Worm (Caenorhabditis elegans): ENCODE results near the gene atg-9.
A peak's percentile ranks its signal among the peaks of the same experiment; 100 is the strongest.

Gene atg-9

ce11 chrV:349054-349453, at the start of gene atg-9:
TSS of gene atg-9 (plus strand) at chrV:349385.
- TF ChIP-seq hmg-4 (GFP tag; optimal IDR thresholded peaks at IDR 0.05): no peak
- peak; percentile 36 for TF ChIP-seq F13C5.2 (tag; optimal IDR thresholded peaks at IDR 0.05)

- TF ChIP-seq hnd-1 (tag; optimal IDR thresholded peaks at IDR 0.05) (no peak), ceh-13 (GFP tag; optimal IDR thresholded peaks at IDR 0.05) (no peak), hmg-4 (GFP tag; optimal IDR thresholded peaks at IDR 0.05) (no peak), ama-1 (optimal IDR thresholded peaks at IDR 0.05) (no peak), tbx-37 (GFP tag; conservative IDR thresholded peaks at IDR 0.05) (no peak), flt-1 (GFP tag; IDR thresholded peaks at IDR 0.05) (no peak), tbx-11 (GFP tag; IDR thresholded peaks at IDR 0.05) (no peak), ceh-36 (tag; optimal IDR thresholded peaks at IDR 0.05) (no peak), hmbx-1 (tag; optimal IDR thresholded peaks at IDR 0.05) (no peak), tra-4 (tag; optimal IDR thresholded peaks at IDR 0.05) (no peak), pes-1 (GFP tag; IDR thresholded peaks at IDR 0.05) (no peak), B0310.2 (tag; optimal IDR thresholded peaks at IDR 0.05) (no peak), ets-7 (tag; optimal IDR thresholded peaks at IDR 0.05) (no peak), aly-1 (tag; optimal IDR thresholded peaks at IDR 0.05) (no peak)
Observed at ce11 chrV:303271-303670, 45.9 kb upstream of the atg-9 start.

- TF ChIP-seq tbx-11 (GFP tag; IDR thresholded peaks at IDR 0.05): no peak
- no peak for TF ChIP-seq tbx-37 (GFP tag; conservative IDR thresholded peaks at IDR 0.05)
- no peak for TF ChIP-seq aly-1 (tag; optimal IDR thresholded peaks at IDR 0.05)
- TF ChIP-seq ceh-36 (tag; optimal IDR thresholded peaks at IDR 0.05): no peak
- no peak for TF ChIP-seq F13C5.2 (tag; optimal IDR thresholded peaks at IDR 0.05)
- no peak for TF ChIP-seq hmbx-1 (tag; optimal IDR thresholded peaks at IDR 0.05)
- TF ChIP-seq hmg-4 (GFP tag; optimal IDR thresholded peaks at IDR 0.05): no peak
- TF ChIP-seq B0310.2 (tag; optimal IDR thresholded peaks at IDR 0.05): no peak
- TF ChIP-seq ceh-13 (GFP tag; optimal IDR thresholded peaks at IDR 0.05): no peak
- no peak for TF ChIP-seq pes-1 (GFP tag; IDR thresholded peaks at IDR 0.05)
- TF ChIP-seq scrt-1 (GFP tag; IDR thresholded peaks at IDR 0.05): no peak
- no peak for TF ChIP-seq sea-1 (GFP tag; conservative IDR thresholded peaks at IDR 0.05)
- no peak for TF ChIP-seq ama-1 (optimal IDR thresholded peaks at IDR 0.05)
Observed at ce11 chrV:304613-305012, 44.6 kb upstream of the atg-9 start, which contains the start of gene F33E11.3. TSS of gene F33E11.3 (minus strand) at chrV:304713.

ce11 chrV:311485-312090, 37.6 kb upstream of the atg-9 start, which contains the start of gene phf-10:
TSS of gene phf-10 (minus strand) at chrV:311565.
- peak; percentile 56; the same call in 1 of the 2 replicates for TF ChIP-seq pes-1 (GFP tag; IDR thresholded peaks at IDR 0.05)
- no peak for TF ChIP-seq scrt-1 (GFP tag; IDR thresholded peaks at IDR 0.05)
- no peak for TF ChIP-seq sea-1 (GFP tag; conservative IDR thresholded peaks at IDR 0.05)
- no peak for TF ChIP-seq hnd-1 (tag; optimal IDR thresholded peaks at IDR 0.05)
- no peak for TF ChIP-seq aly-1 (tag; optimal IDR thresholded peaks at IDR 0.05)
- no peak for TF ChIP-seq ama-1 (optimal IDR thresholded peaks at IDR 0.05)
- peak; percentile 56 for TF ChIP-seq F13C5.2 (tag; optimal IDR thresholded peaks at IDR 0.05)
- TF ChIP-seq ceh-13 (GFP tag; optimal IDR thresholded peaks at IDR 0.05): no peak
- TF ChIP-seq tbx-37 (GFP tag; conservative IDR thresholded peaks at IDR 0.05): no peak
- no peak for TF ChIP-seq ceh-36 (tag; optimal IDR thresholded peaks at IDR 0.05)

ce11 chrV:312421-312820, 36.8 kb upstream of the atg-9 start, which contains the start of gene nhr-15:
TSS of gene nhr-15 (plus strand) at chrV:312721.
- TF ChIP-seq aly-1 (tag; optimal IDR thresholded peaks at IDR 0.05): no peak
- no peak for TF ChIP-seq B0310.2 (tag; optimal IDR thresholded peaks at IDR 0.05)
- TF ChIP-seq hmg-4 (GFP tag; optimal IDR thresholded peaks at IDR 0.05): no peak
- TF ChIP-seq ama-1 (optimal IDR thresholded peaks at IDR 0.05): no peak
- TF ChIP-seq ets-7 (tag; optimal IDR thresholded peaks at IDR 0.05): no peak
- TF ChIP-seq ceh-36 (tag; optimal IDR thresholded peaks at IDR 0.05): no peak
- TF ChIP-seq tbx-11 (GFP tag; IDR thresholded peaks at IDR 0.05): no peak
- TF ChIP-seq hnd-1 (tag; optimal IDR thresholded peaks at IDR 0.05): no peak
- TF ChIP-seq ceh-13 (GFP tag; optimal IDR thresholded peaks at IDR 0.05): no peak
- TF ChIP-seq scrt-1 (GFP tag; IDR thresholded peaks at IDR 0.05): no peak
- TF ChIP-seq F13C5.2 (tag; optimal IDR thresholded peaks at IDR 0.05): no peak
- no peak for TF ChIP-seq sea-1 (GFP tag; conservative IDR thresholded peaks at IDR 0.05)
- no peak for TF ChIP-seq pes-1 (GFP tag; IDR thresholded peaks at IDR 0.05)
- TF ChIP-seq hmbx-1 (tag; optimal IDR thresholded peaks at IDR 0.05): no peak
- TF ChIP-seq tbx-37 (GFP tag; conservative IDR thresholded peaks at IDR 0.05): no peak
- TF ChIP-seq tra-4 (tag; optimal IDR thresholded peaks at IDR 0.05): no peak
- TF ChIP-seq flt-1 (GFP tag; IDR thresholded peaks at IDR 0.05): no peak

- no peak for TF ChIP-seq hmg-4 (GFP tag; optimal IDR thresholded peaks at IDR 0.05)
- no peak for TF ChIP-seq scrt-1 (GFP tag; IDR thresholded peaks at IDR 0.05)
- no peak for TF ChIP-seq tbx-11 (GFP tag; IDR thresholded peaks at IDR 0.05)
- TF ChIP-seq ama-1 (optimal IDR thresholded peaks at IDR 0.05): no peak
- TF ChIP-seq sea-1 (GFP tag; conservative IDR thresholded peaks at IDR 0.05): no peak
- no peak for TF ChIP-seq tra-4 (tag; optimal IDR thresholded peaks at IDR 0.05)
- TF ChIP-seq ceh-36 (tag; optimal IDR thresholded peaks at IDR 0.05): no peak
- TF ChIP-seq hnd-1 (tag; optimal IDR thresholded peaks at IDR 0.05): no peak
- no peak for TF ChIP-seq pes-1 (GFP tag; IDR thresholded peaks at IDR 0.05)
- TF ChIP-seq B0310.2 (tag; optimal IDR thresholded peaks at IDR 0.05): no peak
- TF ChIP-seq tbx-37 (GFP tag; conservative IDR thresholded peaks at IDR 0.05): no peak
- TF ChIP-seq hmbx-1 (tag; optimal IDR thresholded peaks at IDR 0.05): no peak
- TF ChIP-seq flt-1 (GFP tag; IDR thresholded peaks at IDR 0.05): no peak
- TF ChIP-seq F13C5.2 (tag; optimal IDR thresholded peaks at IDR 0.05): no peak
- TF ChIP-seq aly-1 (tag; optimal IDR thresholded peaks at IDR 0.05): no peak
- no peak for TF ChIP-seq ceh-13 (GFP tag; optimal IDR thresholded peaks at IDR 0.05)
- TF ChIP-seq ets-7 (tag; optimal IDR thresholded peaks at IDR 0.05): no peak
Observed at ce11 chrV:320009-320408, 29.2 kb upstream of the atg-9 start.

- TF ChIP-seq ceh-13 (GFP tag; optimal IDR thresholded peaks at IDR 0.05) (no peak), hmbx-1 (tag; optimal IDR thresholded peaks at IDR 0.05) (no peak), ama-1 (optimal IDR thresholded peaks at IDR 0.05) (no peak), hnd-1 (tag; optimal IDR thresholded peaks at IDR 0.05) (no peak), tbx-37 (GFP tag; conservative IDR thresholded peaks at IDR 0.05) (no peak), hmg-4 (GFP tag; optimal IDR thresholded peaks at IDR 0.05) (no peak), ceh-36 (tag; optimal IDR thresholded peaks at IDR 0.05) (no peak), tbx-11 (GFP tag; IDR thresholded peaks at IDR 0.05) (no peak), B0310.2 (tag; optimal IDR thresholded peaks at IDR 0.05) (no peak), tra-4 (tag; optimal IDR thresholded peaks at IDR 0.05) (no peak), aly-1 (tag; optimal IDR thresholded peaks at IDR 0.05) (no peak), ets-7 (tag; optimal IDR thresholded peaks at IDR 0.05) (no peak), scrt-1 (GFP tag; IDR thresholded peaks at IDR 0.05) (no peak)
Observed at ce11 chrV:330625-331024, 18.6 kb upstream of the atg-9 start, which contains the start of gene abt-4. TSS of gene abt-4 (minus strand) at chrV:330725.

Data from whole organism, early embryonic.